Fruit fly (Drosophila melanogaster): ENCODE results near the gene Ggamma30A.

Gene Ggamma30A

dm6 chr2L:9235556-9236001 is 20.8 kb upstream of the Ggamma30A start (continued):
- no peak for TF ChIP-seq CG6791 (GFP tag; IDR thresholded peaks at IDR 0.05; ENCODE audit: partially characterized antibody)
- no peak for TF ChIP-seq CG9215 (GFP tag; IDR thresholded peaks at IDR 0.05)
- no peak for TF ChIP-seq HLH4C (GFP tag; IDR thresholded peaks at IDR 0.05; ENCODE audit: partially characterized antibody)
- no peak for TF ChIP-seq Dfd (GFP tag; optimal IDR thresholded peaks at IDR 0.05)
- no peak for TF ChIP-seq CG6654 (GFP tag; optimal IDR thresholded peaks at IDR 0.05)
- TF ChIP-seq BEAF-32 (GFP tag; optimal IDR thresholded peaks at IDR 0.05), result no peak
- no peak for TF ChIP-seq pb (GFP tag; optimal IDR thresholded peaks at IDR 0.05)
- TF ChIP-seq ci (GFP tag; IDR thresholded peaks at IDR 0.05), result no peak
- TF ChIP-seq Xrp1 (GFP tag; IDR thresholded peaks at IDR 0.05), result peak; percentile 54
- peak; percentile 18 for TF ChIP-seq CG15011 (GFP tag; optimal IDR thresholded peaks at IDR 0.05)
- TF ChIP-seq Eip74EF (GFP tag; optimal IDR thresholded peaks at IDR 0.05), result peak in 1 of 2 experiments; percentile 18
- TF ChIP-seq p53 (GFP tag; optimal IDR thresholded peaks at IDR 0.05), result no peak
- TF ChIP-seq CG7928 (GFP tag; optimal IDR thresholded peaks at IDR 0.05), result no peak
- no peak for TF ChIP-seq grn (GFP tag; optimal IDR thresholded peaks at IDR 0.05)
- no peak for TF ChIP-seq CrebB (tag; optimal IDR thresholded peaks at IDR 0.05)
- no peak for TF ChIP-seq ro (GFP tag; IDR thresholded peaks at IDR 0.05)
- TF ChIP-seq CG16815 (GFP tag; optimal IDR thresholded peaks at IDR 0.05), result no peak
- no peak for TF ChIP-seq twi (tag; optimal IDR thresholded peaks at IDR 0.05)
- TF ChIP-seq pum (GFP tag; optimal IDR thresholded peaks at IDR 0.05), result no peak
- TF ChIP-seq Bdp1 (GFP tag; optimal IDR thresholded peaks at IDR 0.05), result no peak
- peak; percentile 38 for TF ChIP-seq Xbp1 (GFP tag; optimal IDR thresholded peaks at IDR 0.05)
- TF ChIP-seq CkIIα-i1 (GFP tag; IDR thresholded peaks at IDR 0.05), result no peak
- TF ChIP-seq CG4820 (GFP tag; optimal IDR thresholded peaks at IDR 0.05), result peak; percentile 7
- TF ChIP-seq hbn (GFP tag; IDR thresholded peaks at IDR 0.05; ENCODE audit: partially characterized antibody), result no peak
- TF ChIP-seq mirr (GFP tag; optimal IDR thresholded peaks at IDR 0.05), result no peak
- no peak for TF ChIP-seq Jarid2 (GFP tag; optimal IDR thresholded peaks at IDR 0.05)
- TF ChIP-seq ken (GFP tag; IDR thresholded peaks at IDR 0.05), result no peak
- no peak for TF ChIP-seq Opbp (GFP tag; IDR thresholded peaks at IDR 0.05; ENCODE audit: partially characterized antibody)
- peak; percentile 56; the same call in 1 of the 3 replicates for TF ChIP-seq Dbx (GFP tag; IDR thresholded peaks at IDR 0.05)
- no peak for TF ChIP-seq Ets97D (GFP tag; optimal IDR thresholded peaks at IDR 0.05)
- no peak for TF ChIP-seq zf30C (GFP tag; optimal IDR thresholded peaks at IDR 0.05)
- no peak for TF ChIP-seq yki (optimal IDR thresholded peaks at IDR 0.05)
- no peak for TF ChIP-seq CG31365 (tag; optimal IDR thresholded peaks at IDR 0.05)
- no peak for TF ChIP-seq hb (GFP tag; IDR thresholded peaks at IDR 0.05; ENCODE audit: partially characterized antibody)
- peak; percentile 30; the same call in 1 of the 2 replicates for TF ChIP-seq klu (GFP tag; IDR thresholded peaks at IDR 0.05)
- no peak for TF ChIP-seq ab (GFP tag; optimal IDR thresholded peaks at IDR 0.05)
- TF ChIP-seq CG13894 (tag; optimal IDR thresholded peaks at IDR 0.05), result peak; percentile 34
- no peak for TF ChIP-seq kah (GFP tag; optimal IDR thresholded peaks at IDR 0.05)
- peak; percentile 56 for TF ChIP-seq CG17328 (GFP tag; IDR thresholded peaks at IDR 0.05)
- TF ChIP-seq ap (GFP tag; IDR thresholded peaks at IDR 0.05), result 0 out of 2 replicates have a peak, but pooled peaks have one; percentile 20
- TF ChIP-seq mam (GFP tag; optimal IDR thresholded peaks at IDR 0.05), result peak; percentile 26
- no peak for TF ChIP-seq knrl (GFP tag; IDR thresholded peaks at IDR 0.05; ENCODE audit: partially characterized antibody)
- peak; percentile 52; the same call in 1 of the 2 replicates for TF ChIP-seq H2.0 (GFP tag; IDR thresholded peaks at IDR 0.05)
- no peak for TF ChIP-seq her (GFP tag; optimal IDR thresholded peaks at IDR 0.05)
- TF ChIP-seq NfI (GFP tag; optimal IDR thresholded peaks at IDR 0.05), result peak; percentile 40
- TF ChIP-seq nerfin-2 (GFP tag; IDR thresholded peaks at IDR 0.05; ENCODE audit: partially characterized antibody), result no peak
- TF ChIP-seq CG15601 (tag; optimal IDR thresholded peaks at IDR 0.05), result no peak
- no peak for TF ChIP-seq YL-1 (GFP tag; optimal IDR thresholded peaks at IDR 0.05)
- peak; percentile 19 for TF ChIP-seq CG10979 (tag; optimal IDR thresholded peaks at IDR 0.05)
- TF ChIP-seq emc (GFP tag; optimal IDR thresholded peaks at IDR 0.05), result no peak
- peak; percentile 38 for TF ChIP-seq CG2712 (tag; optimal IDR thresholded peaks at IDR 0.05)
